Worm (Caenorhabditis elegans) whole organism, L2 larva: Measurements from ENCODE around the gene srw-133.

Experiments
- C34F6.9 ChIP-seq: fragments of 150-350 bp; optimal IDR thresholded peaks from 2 replicates; lab custom pipeline; 2014; ENCODE audit warnings: missing biosample characterization, missing genetic modification characterization
- F13H6.1 ChIP-seq: sonication (generic microtip); optimal IDR thresholded peaks from 2 replicates; lab custom pipeline; 2016; ENCODE audit warnings: missing genetic modification characterization, missing compliant biosample characterization
- R02D3.7 ChIP-seq: fragments of 150-350 bp; optimal IDR thresholded peaks from 2 replicates; lab custom pipeline; 2014; ENCODE audit warnings: missing biosample characterization, missing genetic modification characterization
- Y55F3AM.14 ChIP-seq: fragments of 200-800 bp; sonication (Bioruptor generic); optimal IDR thresholded peaks from 2 replicates; lab custom pipeline; 2018; ENCODE audit warnings: mild to moderate bottlenecking, missing genetic modification characterization, missing compliant biosample characterization
- ZK546.5 ChIP-seq: sonication (generic microtip); optimal IDR thresholded peaks from 2 replicates; lab custom pipeline; 2017; ENCODE audit warnings: missing biosample characterization, missing genetic modification characterization
- alr-1 ChIP-seq: fragments of 150-350 bp; optimal IDR thresholded peaks from 2 replicates; lab custom pipeline; 2014; ENCODE audit warnings: missing biosample characterization, missing genetic modification characterization
- aly-2 ChIP-seq: fragments of 150-350 bp; optimal IDR thresholded peaks from 2 replicates; lab custom pipeline; 2014; ENCODE audit warnings: missing biosample characterization, missing genetic modification characterization
- ama-1 ChIP-seq: fragments of 150-350 bp; optimal IDR thresholded peaks from 2 replicates; lab custom pipeline; 2018; ENCODE audit warnings: inconsistent platforms
- blmp-1 ChIP-seq: sonication (generic microtip); optimal IDR thresholded peaks from 2 replicates; lab custom pipeline; 2017; ENCODE audit warnings: missing genetic modification characterization, mild to moderate bottlenecking, missing compliant biosample characterization, antibody characterized with exemption, moderate library complexity; ENCODE audit not compliant: insufficient read depth
- ceh-16 ChIP-seq: fragments of 150-350 bp; optimal IDR thresholded peaks from 2 replicates; lab custom pipeline; 2014; ENCODE audit warnings: missing biosample characterization, missing genetic modification characterization
- ceh-82 ChIP-seq: fragments of 150-350 bp; optimal IDR thresholded peaks from 2 replicates; lab custom pipeline; 2014; ENCODE audit warnings: missing biosample characterization, missing genetic modification characterization
- crh-2 ChIP-seq: sonication (generic microtip); optimal IDR thresholded peaks from 2 replicates; lab custom pipeline; 2017; ENCODE audit warnings: missing biosample characterization, missing genetic modification characterization
- dmd-4 ChIP-seq: sonication (generic microtip); optimal IDR thresholded peaks from 2 replicates; lab custom pipeline; 2017; ENCODE audit warnings: missing biosample characterization, missing genetic modification characterization
- egl-27 ChIP-seq: sonication (generic microtip); optimal IDR thresholded peaks from 3 replicates; lab custom pipeline; 2017; ENCODE audit warnings: missing biosample characterization, missing genetic modification reagents, missing genetic modification characterization
- elt-3 ChIP-seq: sonication (generic microtip); optimal IDR thresholded peaks from 2 replicates; lab custom pipeline; 2017; ENCODE audit warnings: missing biosample characterization, missing genetic modification characterization
- fos-1 ChIP-seq: fragments of 150-350 bp; optimal IDR thresholded peaks from 2 replicates; lab custom pipeline; 2014; ENCODE audit warnings: missing biosample characterization, missing genetic modification characterization
- gmeb-1 ChIP-seq: fragments of 150-350 bp; optimal IDR thresholded peaks from 2 replicates; lab custom pipeline; 2014; ENCODE audit warnings: missing biosample characterization, missing genetic modification characterization
- lin-39 ChIP-seq: fragments of 150-350 bp; optimal IDR thresholded peaks from 2 replicates; lab custom pipeline; 2014; ENCODE audit warnings: missing biosample characterization, missing genetic modification reagents, missing genetic modification characterization
- lsy-2 ChIP-seq, 2 experiments: fragments of 150-350 bp in 1 of 2; sonication (generic microtip) in 1 of 2; optimal IDR thresholded peaks; 2 replicates each; lab custom pipeline; 2014 to 2017; ENCODE audit warnings: missing biosample characterization in 2 of 2, missing genetic modification characterization in 2 of 2
- mab-5 ChIP-seq: fragments of 150-350 bp; optimal IDR thresholded peaks from 2 replicates; lab custom pipeline; 2014; ENCODE audit warnings: missing biosample characterization, missing genetic modification characterization
- mbf-1 ChIP-seq: sonication (generic microtip); optimal IDR thresholded peaks from 2 replicates; lab custom pipeline; 2017; ENCODE audit warnings: missing biosample characterization, missing genetic modification characterization
- mdl-1 ChIP-seq, 2 experiments: fragments of 150-350 bp in 1 of 2; sonication (generic microtip) in 1 of 2; optimal IDR thresholded peaks; 2 replicates each; lab custom pipeline; 2017; ENCODE audit warnings: missing biosample characterization in 2 of 2, missing genetic modification characterization in 2 of 2
- nhr-10 ChIP-seq: sonication (generic microtip); optimal IDR thresholded peaks from 2 replicates; lab custom pipeline; 2017; ENCODE audit warnings: missing biosample characterization, missing genetic modification characterization
- nhr-12 ChIP-seq: fragments of 150-350 bp; optimal IDR thresholded peaks from 2 replicates; lab custom pipeline; 2014; ENCODE audit warnings: missing biosample characterization, missing genetic modification characterization
- nhr-129 ChIP-seq: fragments of 150-350 bp; optimal IDR thresholded peaks from 2 replicates; lab custom pipeline; 2014; ENCODE audit warnings: missing biosample characterization, missing genetic modification characterization
- nhr-21 ChIP-seq: fragments of 150-350 bp; optimal IDR thresholded peaks from 2 replicates; lab custom pipeline; 2014; ENCODE audit warnings: missing biosample characterization, missing genetic modification characterization
- nhr-237 ChIP-seq: fragments of 150-350 bp; optimal IDR thresholded peaks from 2 replicates; lab custom pipeline; 2014; ENCODE audit warnings: missing biosample characterization, missing genetic modification characterization
- nhr-25 ChIP-seq: fragments of 150-350 bp; sonication (generic microtip); optimal IDR thresholded peaks from 3 replicates; lab custom pipeline; 2014; ENCODE audit warnings: missing biosample characterization, missing genetic modification characterization
- nhr-6 ChIP-seq: fragments of 150-350 bp; optimal IDR thresholded peaks from 2 replicates; lab custom pipeline; 2014; ENCODE audit warnings: missing biosample characterization, missing genetic modification characterization
- nhr-77 ChIP-seq: fragments of 150-350 bp; optimal IDR thresholded peaks from 2 replicates; lab custom pipeline; 2014; ENCODE audit warnings: missing biosample characterization, missing genetic modification characterization
- skn-1 ChIP-seq: sonication (generic microtip); optimal IDR thresholded peaks from 2 replicates; lab custom pipeline; 2017; ENCODE audit warnings: missing biosample characterization, missing genetic modification characterization
- sma-3 ChIP-seq: sonication (generic microtip); optimal IDR thresholded peaks from 2 replicates; lab custom pipeline; 2016; ENCODE audit warnings: missing genetic modification reagents, missing genetic modification characterization, missing compliant biosample characterization
- snpc-4 ChIP-seq: fragments of 150-350 bp; optimal IDR thresholded peaks from 2 replicates; lab custom pipeline; 2014; ENCODE audit warnings: missing biosample characterization, missing genetic modification characterization
- unc-39 ChIP-seq: fragments of 150-350 bp; optimal IDR thresholded peaks from 2 replicates; lab custom pipeline; 2014; ENCODE audit warnings: missing biosample characterization, missing genetic modification characterization
- unc-62 ChIP-seq: fragments of 150-350 bp; optimal IDR thresholded peaks from 2 replicates; lab custom pipeline; 2014; ENCODE audit warnings: missing biosample characterization, missing genetic modification reagents, missing genetic modification characterization
- zag-1 ChIP-seq: fragments of 150-350 bp; optimal IDR thresholded peaks from 2 replicates; lab custom pipeline; 2014; ENCODE audit warnings: missing biosample characterization, missing genetic modification characterization
- ztf-1 ChIP-seq: fragments of 200-800 bp; sonication (Bioruptor generic); conservative IDR thresholded peaks from 2 replicates; pipeline ENCODE4 v1.3.6; 2022; ENCODE audit warnings: missing genetic modification characterization, missing compliant biosample characterization
- ztf-11 ChIP-seq: sonication (generic microtip); optimal IDR thresholded peaks from 2 replicates; lab custom pipeline; 2017; ENCODE audit warnings: missing biosample characterization, missing genetic modification characterization

The srw-133 gene

ce11 chrV:4104298-4104697 is 10.2 kb downstream of the srw-133 start, which contains the start of gene srj-39:
TSS of gene srj-39 (plus strand) at chrV:4104598.
- TF ChIP-seq mdl-1 (tag; optimal IDR thresholded peaks at IDR 0.05; lab: Kevin White, UChicago) (no peak), ceh-82 (tag; lab: Kevin White, UChicago) (no peak), ztf-11 (no peak), ama-1 (lab: Kevin White, UChicago) (no peak), fos-1 (no peak), lin-39 (tag; lab: Kevin White, UChicago) (no peak), nhr-77 (tag; lab: Kevin White, UChicago) (no peak), R02D3.7 (tag; lab: Kevin White, UChicago) (no peak), alr-1 (no peak), sma-3 (no peak), unc-62 (GFP tag; lab: Kevin White, UChicago) (no peak), skn-1 (no peak), ceh-16 (no peak), zag-1 (tag; lab: Kevin White, UChicago) (no peak), nhr-10 (tag; lab: Kevin White, UChicago) (no peak), nhr-129 (no peak), C34F6.9 (tag; lab: Kevin White, UChicago) (no peak), ZK546.5 (tag; lab: Kevin White, UChicago) (no peak)

ce11 chrV:4101567-4101966 is 13.0 kb downstream of the srw-133 start, which contains the start of gene srj-40:
TSS of gene srj-40 (plus strand) at chrV:4101867.
- TF ChIP-seq crh-2 (tag; lab: Kevin White, UChicago), result no peak
- no peak for TF ChIP-seq Y55F3AM.14 (GFP tag; lab: Kevin White, UChicago)
- no peak for TF ChIP-seq mbf-1 (tag; lab: Kevin White, UChicago)
- no peak for TF ChIP-seq ztf-1 (GFP tag; lab: Robert Waterston, UW)
- TF ChIP-seq nhr-237 (tag; lab: Kevin White, UChicago), result no peak
- no peak for TF ChIP-seq egl-27
- no peak for TF ChIP-seq unc-62 (GFP tag; lab: Kevin White, UChicago)
- no peak for TF ChIP-seq blmp-1
- TF ChIP-seq aly-2 (tag; lab: Kevin White, UChicago), result no peak
- TF ChIP-seq gmeb-1 (tag; lab: Kevin White, UChicago), result no peak
- TF ChIP-seq nhr-12 (tag; lab: Kevin White, UChicago), result no peak
- no peak for TF ChIP-seq nhr-6
- no peak for TF ChIP-seq nhr-77 (tag; lab: Kevin White, UChicago)
- TF ChIP-seq R02D3.7 (tag; lab: Kevin White, UChicago), result no peak
- TF ChIP-seq snpc-4 (tag; lab: Kevin White, UChicago), result no peak
- TF ChIP-seq nhr-25, result no peak
- TF ChIP-seq lsy-2 (tag; optimal IDR thresholded peaks at IDR 0.05; lab: Kevin White, UChicago), result no peak
- TF ChIP-seq ceh-16, result no peak

DNA sequence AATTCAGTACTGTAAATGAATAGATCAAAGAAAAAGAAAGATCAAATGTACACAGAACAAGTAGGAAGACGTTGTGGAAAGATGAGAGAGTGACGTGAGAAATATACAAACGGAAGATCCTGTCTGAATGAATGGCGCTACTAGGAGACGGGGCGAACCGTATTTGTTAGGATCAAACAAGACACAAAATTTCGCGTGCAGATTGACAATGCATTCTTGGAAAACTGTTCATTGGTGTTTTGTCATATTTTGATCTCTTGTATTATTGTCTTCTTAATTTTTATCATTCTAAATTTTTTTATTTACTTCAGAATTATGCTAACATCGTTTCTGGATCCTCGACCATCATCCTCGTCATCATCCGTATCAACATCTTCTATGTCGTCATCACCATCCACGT is 19.8 kb downstream of the srw-133 start, which contains the start of gene nhr-181:
Gene nhr-181, plus strand, starts transcription at position 301 of the 400 bp plus-strand sequence.
- TF ChIP-seq ZK546.5 (tag; lab: Kevin White, UChicago), result no peak
- TF ChIP-seq nhr-21 (tag; lab: Kevin White, UChicago), result no peak
- no peak for TF ChIP-seq nhr-25
- TF ChIP-seq egl-27, result no peak
- TF ChIP-seq mab-5, result no peak
- TF ChIP-seq elt-3 (tag; lab: Kevin White, UChicago), result no peak
- TF ChIP-seq nhr-129, result no peak
- no peak for TF ChIP-seq R02D3.7 (tag; lab: Kevin White, UChicago)
- TF ChIP-seq Y55F3AM.14 (GFP tag; lab: Kevin White, UChicago), result no peak
- TF ChIP-seq dmd-4 (tag; lab: Kevin White, UChicago), result no peak
- no peak for TF ChIP-seq nhr-237 (tag; lab: Kevin White, UChicago)
- TF ChIP-seq zag-1 (tag; lab: Kevin White, UChicago), result no peak
- no peak for TF ChIP-seq unc-39 (tag; lab: Kevin White, UChicago)

DNA sequence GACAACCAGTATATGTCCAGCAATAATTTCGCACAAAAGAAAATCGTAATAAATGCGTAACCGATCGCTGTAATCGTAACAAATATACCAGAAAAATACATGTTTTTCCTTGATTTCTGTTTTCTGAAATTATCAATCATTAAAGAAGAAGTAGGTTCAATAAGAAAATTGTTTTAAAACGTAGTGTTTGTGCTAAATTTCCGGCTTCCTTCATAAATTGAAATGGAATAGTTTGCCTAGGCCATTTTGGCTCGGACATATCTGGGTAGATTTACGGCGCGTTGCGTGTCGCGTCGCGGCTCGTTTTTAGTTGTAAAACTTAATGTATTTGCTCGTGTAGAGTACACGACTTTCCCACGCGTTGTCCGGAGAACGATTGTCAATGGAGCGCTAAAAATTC is 31.6 kb downstream of the srw-133 start, which contains the start of gene F38H12.5:
Gene F38H12.5, minus strand, starts transcription at position 101 of the 400 bp plus-strand sequence.
- no peak for TF ChIP-seq elt-3 (tag; lab: Kevin White, UChicago)
- TF ChIP-seq ama-1 (lab: Kevin White, UChicago), result no peak
- no peak for TF ChIP-seq F13H6.1 (tag; lab: Kevin White, UChicago)
- TF ChIP-seq unc-62 (GFP tag; lab: Kevin White, UChicago), result no peak
- no peak for TF ChIP-seq nhr-12 (tag; lab: Kevin White, UChicago)
- TF ChIP-seq egl-27, result no peak
- no peak for TF ChIP-seq fos-1
- no peak for TF ChIP-seq lin-39 (tag; lab: Kevin White, UChicago)
- no peak for TF ChIP-seq skn-1
- no peak for TF ChIP-seq snpc-4 (tag; lab: Kevin White, UChicago)
- no peak for TF ChIP-seq zag-1 (tag; lab: Kevin White, UChicago)
- TF ChIP-seq, all 48 proteins: peak for 0
